Worm (Caenorhabditis elegans): ENCODE data around the gene frpr-21.

The frpr-21 gene

DNA sequence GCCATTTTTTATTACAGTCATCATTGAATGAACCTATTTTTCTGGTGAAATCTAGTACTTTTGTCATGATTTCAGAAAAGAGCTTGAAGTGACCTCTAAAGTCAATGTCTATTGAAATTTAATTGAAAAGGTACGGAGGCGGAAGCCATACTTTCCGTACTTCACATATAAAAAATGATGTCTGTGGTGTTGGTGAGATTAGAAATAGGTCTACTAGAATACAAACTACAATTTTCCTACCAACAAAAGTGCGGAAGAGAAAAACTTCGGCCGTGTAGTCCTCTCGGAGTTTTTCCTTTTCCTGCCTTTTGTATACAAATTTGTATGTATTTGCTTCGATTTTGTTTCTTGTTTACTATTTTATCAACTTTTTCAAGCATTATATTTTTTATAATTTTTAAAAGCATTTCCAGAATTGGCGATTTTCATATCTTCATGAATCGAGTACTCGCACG lies 26.5 kb downstream of the frpr-21 start, which contains the start of gene T09F3.4 (continued):
- TF ChIP-seq snpc-1.3 (tag; optimal IDR thresholded peaks at IDR 0.05; ENCODE audit: insufficient read depth), result no peak
- TF ChIP-seq ceh-40 (GFP tag; IDR thresholded peaks at IDR 0.05), result no peak
- no peak for TF ChIP-seq aptf-3 (GFP tag; IDR thresholded peaks at IDR 0.05)
- TF ChIP-seq Y79H2A.3 (GFP tag; conservative IDR thresholded peaks at IDR 0.05), result 0 out of 2 replicates have a peak, but pooled peaks have one; percentile 30
- TF ChIP-seq mcd-1 (GFP tag; IDR thresholded peaks at IDR 0.05), result peak; percentile 44; the same call in 1 of the 2 replicates
- no peak for TF ChIP-seq die-1 (tag; optimal IDR thresholded peaks at IDR 0.05)
- no peak for TF ChIP-seq Y67H2A.10 (GFP tag; conservative IDR thresholded peaks at IDR 0.05)
- TF ChIP-seq F33H1.4 (GFP tag; IDR thresholded peaks at IDR 0.05), result peak; percentile 61
- no peak for TF ChIP-seq repo-1 (tag; optimal IDR thresholded peaks at IDR 0.05)
- TF ChIP-seq bed-1 (GFP tag; IDR thresholded peaks at IDR 0.05), result no peak
- no peak for TF ChIP-seq rpc-1 (optimal IDR thresholded peaks at IDR 0.05)
- no peak for TF ChIP-seq rpc-1 (tag; optimal IDR thresholded peaks at IDR 0.05)
- 0 out of 2 replicates have a peak, but pooled peaks have one; percentile 73 for TF ChIP-seq Y53G8AR.9 (GFP tag; conservative IDR thresholded peaks at IDR 0.05)
- peak; percentile 56 for TF ChIP-seq tlf-1 (GFP tag; optimal IDR thresholded peaks at IDR 0.05)
- peak; percentile 62 for TF ChIP-seq hrde-1 (tag; optimal IDR thresholded peaks at IDR 0.05; ENCODE audit: borderline replicate concordance)
- no peak for TF ChIP-seq him-1 (tag; optimal IDR thresholded peaks at IDR 0.05)
- TF ChIP-seq B0019.2 (GFP tag; conservative IDR thresholded peaks at IDR 0.05), result 0 out of 2 replicates have a peak, but pooled peaks have one; percentile 53
- peak; percentile 72 for TF ChIP-seq rcor-1 (GFP tag; IDR thresholded peaks at IDR 0.05)
- no peak for TF ChIP-seq nhr-80 (tag; optimal IDR thresholded peaks at IDR 0.05)
- no peak for TF ChIP-seq F23B12.7 (tag; optimal IDR thresholded peaks at IDR 0.05; ENCODE audit: insufficient read depth)
- TF ChIP-seq aptf-2 (GFP tag; conservative IDR thresholded peaks at IDR 0.05), result no peak
- TF ChIP-seq ekl-4 (GFP tag; IDR thresholded peaks at IDR 0.05), result 0 out of 2 replicates have a peak, but pooled peaks have one; percentile 49
- TF ChIP-seq K11D2.4 (GFP tag; IDR thresholded peaks at IDR 0.05), result no peak
- TF ChIP-seq cebp-1 (GFP tag; IDR thresholded peaks at IDR 0.05), result no peak
- peak; percentile 53 for TF ChIP-seq cebp-1 (tag; optimal IDR thresholded peaks at IDR 0.05)
- TF ChIP-seq egl-18 (GFP tag; IDR thresholded peaks at IDR 0.05), result no peak
- no peak for TF ChIP-seq zim-3 (tag; optimal IDR thresholded peaks at IDR 0.05)
- TF ChIP-seq ztf-18 (tag; optimal IDR thresholded peaks at IDR 0.05), result no peak
- TF ChIP-seq somi-1 (GFP tag; optimal IDR thresholded peaks at IDR 0.05), result no peak
- TF ChIP-seq lin-26 (GFP tag; IDR thresholded peaks at IDR 0.05), result peak; percentile 9; the same call in 1 of the 2 replicates
- TF ChIP-seq ZK185.1 (tag; optimal IDR thresholded peaks at IDR 0.05; ENCODE audit: poor library complexity, severe bottlenecking), result peak; percentile 76
- TF ChIP-seq lsl-1 (GFP tag; optimal IDR thresholded peaks at IDR 0.05), result peak; percentile 43
- peak; percentile 45 for TF ChIP-seq hmg-1.2 (GFP tag; IDR thresholded peaks at IDR 0.05)
- TF ChIP-seq F57C9.4 (tag; optimal IDR thresholded peaks at IDR 0.05), result no peak
- no peak for TF ChIP-seq ceh-79 (tag; optimal IDR thresholded peaks at IDR 0.05)
- TF ChIP-seq snpc-3.4 (tag; optimal IDR thresholded peaks at IDR 0.05), result peak; percentile 65
- peak; percentile 23; the same call in 1 of the 2 replicates for TF ChIP-seq dox-1 (GFP tag; IDR thresholded peaks at IDR 0.05)
- no peak for TF ChIP-seq F22D6.2 (tag; optimal IDR thresholded peaks at IDR 0.05)
- no peak for TF ChIP-seq F55B11.4 (tag; optimal IDR thresholded peaks at IDR 0.05; ENCODE audit: borderline replicate concordance, insufficient read depth)
- no peak for TF ChIP-seq F39B2.1 (GFP tag; IDR thresholded peaks at IDR 0.05)
- TF ChIP-seq ztf-26 (tag; optimal IDR thresholded peaks at IDR 0.05), result no peak
- peak; percentile 62; the same call in 1 of the 2 replicates for TF ChIP-seq ceh-100 (GFP tag; IDR thresholded peaks at IDR 0.05)
- TF ChIP-seq ceh-91 (GFP tag; IDR thresholded peaks at IDR 0.05), result 0 out of 2 replicates have a peak, but pooled peaks have one; percentile 19
- TF ChIP-seq chd-7 (tag; optimal IDR thresholded peaks at IDR 0.05), result no peak
- 0 out of 2 replicates have a peak, but pooled peaks have one; percentile 18 for TF ChIP-seq Y95B8A.8 (GFP tag; IDR thresholded peaks at IDR 0.05)
- no peak for TF ChIP-seq tbx-9 (tag; optimal IDR thresholded peaks at IDR 0.05; ENCODE audit: borderline replicate concordance)
- no peak for TF ChIP-seq lsy-27 (tag; optimal IDR thresholded peaks at IDR 0.05; ENCODE audit: borderline replicate concordance, insufficient read depth)
- no peak for TF ChIP-seq zfh-2 (GFP tag; conservative IDR thresholded peaks at IDR 0.05)

Data from whole organism, young adult.